Worm (Caenorhabditis elegans) whole organism, midembryonic: ENCODE results near the gene dpy-9.

Experiments
- T22C8.4 ChIP-seq: fragments of 200-800 bp; sonication (Bioruptor generic); IDR thresholded peaks from 2 replicates; pipeline ENCODE4 v1.3.6; 2022; ENCODE audit warnings: missing genetic modification characterization, missing compliant biosample characterization
- flt-1 ChIP-seq: fragments of 200-800 bp; sonication (Bioruptor generic); IDR thresholded peaks from 2 replicates; pipeline ENCODE4 v1.3.6; 2022; ENCODE audit warnings: missing genetic modification characterization, missing compliant biosample characterization
- klf-2 ChIP-seq: fragments of 200-800 bp; sonication (Bioruptor generic); conservative IDR thresholded peaks from 2 replicates; pipeline ENCODE4 v1.3.6; 2022; ENCODE audit warnings: missing genetic modification reagents, missing genetic modification characterization, missing compliant biosample characterization
- ztf-29 ChIP-seq: fragments of 200-800 bp; sonication (Bioruptor generic); IDR thresholded peaks from 2 replicates; pipeline ENCODE4 v1.3.6; 2022; ENCODE audit warnings: missing genetic modification reagents, missing genetic modification characterization, missing compliant biosample characterization

DNA sequence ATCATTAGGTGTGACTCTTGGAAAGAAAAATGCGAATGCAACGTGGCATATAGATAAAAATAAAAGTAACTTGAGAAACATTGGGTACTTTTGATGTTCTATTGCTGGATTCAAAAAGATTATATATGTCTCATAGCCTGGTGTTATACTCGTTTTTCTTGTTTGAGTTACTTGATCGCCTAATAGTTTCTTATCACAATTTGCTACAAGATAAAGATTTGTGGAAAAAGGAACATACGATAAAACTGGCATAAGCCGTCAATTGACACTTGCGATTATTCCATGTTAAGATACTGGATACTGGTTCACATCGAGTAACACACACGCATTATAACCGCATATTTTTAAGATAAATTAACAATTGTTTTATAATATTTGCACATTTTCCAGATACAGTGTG is 6.5 kb downstream of the dpy-9 start, which contains the start of gene grl-19:
- TF ChIP-seq ztf-29 (no peak), flt-1 (GFP tag; lab: Robert Waterston, UW) (no peak), T22C8.4 (GFP tag; lab: Robert Waterston, UW) (no peak), klf-2 (GFP tag; lab: Robert Waterston, UW) (no peak)
